Worm (Caenorhabditis elegans) whole organism, L4 larva: ENCODE results near the gene let-99.

Experiments used
- Y75B8A.6 ChIP-seq: fragments of 200-800 bp; sonication (Bioruptor generic); IDR thresholded peaks from 2 replicates; pipeline ENCODE4 v1.3.6; 2022; ENCODE audit warnings: missing genetic modification reagents, missing genetic modification characterization, missing compliant biosample characterization
- ZK546.5 ChIP-seq, 2 experiments: sonication (generic microtip); optimal IDR thresholded peaks; 2 replicates each; lab custom pipeline; 2017; ENCODE audit warnings: missing biosample characterization in 2 of 2, missing genetic modification characterization in 2 of 2
- ceh-20 ChIP-seq: fragments of 200-800 bp; sonication (Bioruptor generic); IDR thresholded peaks from 2 replicates; pipeline ENCODE4 v1.3.6; 2022; ENCODE audit warnings: missing genetic modification reagents, missing genetic modification characterization, missing compliant biosample characterization
- ceh-32 ChIP-seq: sonication (generic microtip); optimal IDR thresholded peaks from 2 replicates; lab custom pipeline; 2016; ENCODE audit warnings: mild to moderate bottlenecking, missing genetic modification characterization, missing compliant biosample characterization; ENCODE audit not compliant: poor library complexity
- ces-1 ChIP-seq: fragments of 150-350 bp; sonication (generic microtip); optimal IDR thresholded peaks from 4 replicates; lab custom pipeline; 2014; ENCODE audit warnings: missing biosample characterization, missing genetic modification reagents, missing genetic modification characterization
- daf-12 ChIP-seq: fragments of 150-350 bp; optimal IDR thresholded peaks from 2 replicates; lab custom pipeline; 2014; ENCODE audit warnings: missing biosample characterization, missing genetic modification reagents, missing genetic modification characterization
- daf-8 ChIP-seq: fragments of 200-800 bp; sonication (Bioruptor generic); IDR thresholded peaks from 2 replicates; pipeline ENCODE4 v1.3.6; 2022; ENCODE audit warnings: missing genetic modification characterization, missing compliant biosample characterization
- dpl-1 ChIP-seq: fragments of 150-350 bp; optimal IDR thresholded peaks from 2 replicates; lab custom pipeline; 2014; ENCODE audit warnings: missing biosample characterization, missing genetic modification reagents, missing genetic modification characterization
- dve-1 ChIP-seq: sonication (generic microtip); optimal IDR thresholded peaks from 2 replicates; lab custom pipeline; 2017; ENCODE audit warnings: antibody characterized with exemption, mild to moderate bottlenecking, missing genetic modification characterization, missing compliant biosample characterization; ENCODE audit not compliant: insufficient read depth
- fkh-10 ChIP-seq: fragments of 150-350 bp; optimal IDR thresholded peaks from 2 replicates; lab custom pipeline; 2014; ENCODE audit warnings: missing biosample characterization, missing genetic modification reagents, missing genetic modification characterization
- fos-1 ChIP-seq: fragments of 150-350 bp; optimal IDR thresholded peaks from 2 replicates; lab custom pipeline; 2014; ENCODE audit warnings: missing biosample characterization, missing genetic modification characterization
- hlh-11 ChIP-seq: fragments of 200-800 bp; sonication (Bioruptor generic); optimal IDR thresholded peaks from 2 replicates; lab custom pipeline; 2018; ENCODE audit warnings: mild to moderate bottlenecking, missing genetic modification characterization, missing compliant biosample characterization
- hlh-30 ChIP-seq: sonication (generic microtip); optimal IDR thresholded peaks from 2 replicates; lab custom pipeline; 2017; ENCODE audit warnings: antibody characterized with exemption, mild to moderate bottlenecking, missing genetic modification characterization, missing compliant biosample characterization; ENCODE audit not compliant: insufficient read depth
- hmg-1.1 ChIP-seq: fragments of 200-800 bp; sonication (Bioruptor generic); IDR thresholded peaks from 2 replicates; pipeline ENCODE4 v1.3.6; 2022; ENCODE audit warnings: missing genetic modification reagents, missing genetic modification characterization, missing compliant biosample characterization
- lim-7 ChIP-seq: fragments of 200-800 bp; sonication (Bioruptor generic); IDR thresholded peaks from 2 replicates; pipeline ENCODE4 v1.3.6; 2022; ENCODE audit warnings: missing genetic modification characterization, missing compliant biosample characterization
- lin-13 ChIP-seq: fragments of 150-350 bp; optimal IDR thresholded peaks from 2 replicates; lab custom pipeline; 2014; ENCODE audit warnings: missing biosample characterization, missing genetic modification reagents, missing genetic modification characterization
- lin-38 ChIP-seq: fragments of 200-800 bp; sonication (Bioruptor generic); IDR thresholded peaks from 2 replicates; pipeline ENCODE4 v1.3.6; 2022; ENCODE audit warnings: missing genetic modification reagents, missing genetic modification characterization, missing compliant biosample characterization
- lsy-2 ChIP-seq, 2 experiments: fragments of 150-350 bp in 1 of 2; sonication (generic microtip) in 1 of 2; optimal IDR thresholded peaks; 2 replicates each; lab custom pipeline; 2014 to 2017; ENCODE audit warnings: missing biosample characterization in 2 of 2, missing genetic modification characterization in 2 of 2
- madf-5 ChIP-seq, 2 experiments: fragments of 200-800 bp; sonication (Bioruptor generic); IDR thresholded peaks; 2 replicates each; pipeline ENCODE4 v1.3.6; 2022; ENCODE audit warnings: missing compliant biosample characterization in 2 of 2, missing genetic modification characterization in 2 of 2
- mep-1 ChIP-seq: fragments of 150-350 bp; sonication (generic microtip); optimal IDR thresholded peaks from 3 replicates; lab custom pipeline; 2014; ENCODE audit warnings: missing biosample characterization, missing genetic modification characterization
- mes-2 ChIP-seq: sonication (generic microtip); optimal IDR thresholded peaks from 2 replicates; lab custom pipeline; 2016; ENCODE audit warnings: missing genotype, mild to moderate bottlenecking, missing genetic modification characterization, missing compliant biosample characterization; ENCODE audit not compliant: poor library complexity, severe bottlenecking
- nhr-102 ChIP-seq: sonication (generic microtip); optimal IDR thresholded peaks from 2 replicates; lab custom pipeline; 2016; ENCODE audit warnings: mild to moderate bottlenecking, missing genetic modification characterization, moderate library complexity, missing compliant biosample characterization
- nhr-28 ChIP-seq: fragments of 150-350 bp; optimal IDR thresholded peaks from 2 replicates; lab custom pipeline; 2014; ENCODE audit warnings: missing biosample characterization, missing genetic modification characterization
- nhr-41 ChIP-seq: fragments of 200-800 bp; sonication (Bioruptor generic); IDR thresholded peaks from 2 replicates; pipeline ENCODE4 v1.3.6; 2022; ENCODE audit warnings: missing genetic modification reagents, missing genetic modification characterization, missing compliant biosample characterization
- nhr-6 ChIP-seq: fragments of 150-350 bp; optimal IDR thresholded peaks from 2 replicates; lab custom pipeline; 2014; ENCODE audit warnings: missing biosample characterization, missing genetic modification characterization
- nhr-76 ChIP-seq: fragments of 150-350 bp; optimal IDR thresholded peaks from 2 replicates; lab custom pipeline; 2014; ENCODE audit warnings: missing biosample characterization, missing genetic modification characterization
- pha-4 ChIP-seq, 2 experiments: fragments of 150-350 bp in 1 of 2; fragments of 200-800 bp in 1 of 2; sonication (Bioruptor generic) in 1 of 2; IDR thresholded peaks in 1 of 2; optimal IDR thresholded peaks in 1 of 2; 2 replicates each; pipeline versions ENCODE4 v1.3.6 to Lab custom; 2014 to 2022; ENCODE audit warnings: missing genetic modification characterization in 2 of 2, missing genetic modification reagents in 2 of 2, missing biosample characterization in 1 of 2, missing compliant biosample characterization in 1 of 2
- php-3 ChIP-seq: fragments of 200-800 bp; sonication (Bioruptor generic); IDR thresholded peaks from 2 replicates; pipeline ENCODE4 v1.3.6; 2022; ENCODE audit warnings: missing genetic modification reagents, missing genetic modification characterization, missing compliant biosample characterization
- rbr-2 ChIP-seq: sonication (generic microtip); optimal IDR thresholded peaks from 2 replicates; lab custom pipeline; 2016; ENCODE audit warnings: missing genotype, missing genetic modification characterization, missing compliant biosample characterization
- sdz-12 ChIP-seq: fragments of 200-800 bp; sonication (Bioruptor generic); optimal IDR thresholded peaks from 2 replicates; lab custom pipeline; 2018; ENCODE audit warnings: mild to moderate bottlenecking, missing genetic modification characterization, missing compliant biosample characterization
- snpc-1.2 ChIP-seq: fragments of 200-800 bp; sonication (Bioruptor generic); IDR thresholded peaks from 2 replicates; pipeline ENCODE4 v1.3.6; 2022; ENCODE audit warnings: missing genetic modification reagents, missing genetic modification characterization, missing compliant biosample characterization
- unc-130 ChIP-seq: sonication (generic microtip); optimal IDR thresholded peaks from 2 replicates; lab custom pipeline; 2016; ENCODE audit warnings: missing genetic modification reagents, missing genetic modification characterization, missing compliant biosample characterization
- unc-39 ChIP-seq: sonication (generic microtip); optimal IDR thresholded peaks from 2 replicates; lab custom pipeline; 2017; ENCODE audit warnings: missing biosample characterization, missing genetic modification characterization
- vab-7 ChIP-seq: fragments of 200-800 bp; sonication (Bioruptor generic); IDR thresholded peaks from 2 replicates; pipeline ENCODE4 v1.3.6; 2022; ENCODE audit warnings: missing genetic modification reagents, missing genetic modification characterization, missing compliant biosample characterization
- ztf-7 ChIP-seq: fragments of 150-350 bp; optimal IDR thresholded peaks from 2 replicates; lab custom pipeline; 2014; ENCODE audit warnings: missing biosample characterization, missing genetic modification characterization

let-99 gene

ce11 chrIV:12551944-12552343, 15.7 kb upstream of the let-99 start:
- TF ChIP-seq daf-8 (GFP tag; lab: Robert Waterston, UW): no peak
- no peak for TF ChIP-seq daf-12 (tag; lab: Kevin White, UChicago)
- TF ChIP-seq ZK546.5 (tag; optimal IDR thresholded peaks at IDR 0.05; lab: Kevin White, UChicago): no peak
- no peak for TF ChIP-seq sdz-12
- no peak for TF ChIP-seq vab-7 (GFP tag; lab: Robert Waterston, UW)
- TF ChIP-seq ceh-32 (tag; lab: Kevin White, UChicago): no peak

ce11 chrIV:12558925-12559450, 8.7 kb upstream of the let-99 start, which contains the start of the genes ZK795.2 and ZK795.3:
TSS of gene ZK795.2 (minus strand) at chrIV:12558975.
TSS of gene ZK795.3 (plus strand) at chrIV:12559365.
- TF ChIP-seq mes-2 (peak; percentile 78), nhr-28 (tag; lab: Kevin White, UChicago) (peak; percentile 0), unc-130 (GFP tag; lab: Kevin White, UChicago) (no peak), rbr-2 (tag; lab: Kevin White, UChicago) (peak; percentile 32), mep-1 (tag; lab: Kevin White, UChicago) (peak; percentile 48), ZK546.5 (tag; optimal IDR thresholded peaks at IDR 0.05; lab: Kevin White, UChicago) (no peak), lin-13 (no peak), lsy-2 (tag; optimal IDR thresholded peaks at IDR 0.05; lab: Kevin White, UChicago) (peak in 1 of 2 experiments; percentile 83), ces-1 (no peak), hmg-1.1 (0 out of 2 replicates have a peak, but pooled peaks have one; percentile 17), nhr-102 (peak; percentile 19), pha-4 (GFP tag; IDR thresholded peaks at IDR 0.05; lab: Robert Waterston, UW) (no peak; the same call in 1 of the 2 replicates), pha-4 (tag; optimal IDR thresholded peaks at IDR 0.05; lab: Kevin White, UChicago) (peak; percentile 11), fkh-10 (GFP tag; lab: Kevin White, UChicago) (peak; percentile 47), dpl-1 (peak; percentile 98), nhr-41 (GFP tag; lab: Robert Waterston, UW) (no peak), lin-38 (peak; percentile 64), nhr-6 (peak; percentile 71), dve-1 (tag; lab: Kevin White, UChicago) (peak; percentile 41), hlh-30 (peak; percentile 49), ztf-7 (peak; percentile 29)

- TF ChIP-seq snpc-1.2 (no peak), lim-7 (GFP tag; lab: Robert Waterston, UW) (no peak), php-3 (GFP tag; lab: Robert Waterston, UW) (no peak), hlh-11 (tag; lab: Kevin White, UChicago) (no peak), ceh-20 (GFP tag; lab: Robert Waterston, UW) (no peak), madf-5 (GFP tag; IDR thresholded peaks at IDR 0.05; lab: Robert Waterston, UW) (no peak), nhr-28 (tag; lab: Kevin White, UChicago) (no peak), unc-39 (no peak), unc-130 (GFP tag; lab: Kevin White, UChicago) (no peak), nhr-76 (tag; lab: Kevin White, UChicago) (no peak), fos-1 (tag; lab: Kevin White, UChicago) (no peak), daf-12 (tag; lab: Kevin White, UChicago) (no peak), Y75B8A.6 (GFP tag; lab: Robert Waterston, UW) (no peak)
Measured at ce11 chrIV:12560568-12560967, 7.1 kb upstream of the let-99 start, which contains the start of gene snb-7. TSS of gene snb-7 (plus strand) at chrIV:12560868.
